Worm (Caenorhabditis elegans): ENCODE measurements around the gene tbc-17.
"Not testable (repeated sequence)": the region's sequence is repeated elsewhere in the genome, so short reads cannot be mapped to it uniquely, and the experiment has no call there.

The tbc-17 gene

DNA sequence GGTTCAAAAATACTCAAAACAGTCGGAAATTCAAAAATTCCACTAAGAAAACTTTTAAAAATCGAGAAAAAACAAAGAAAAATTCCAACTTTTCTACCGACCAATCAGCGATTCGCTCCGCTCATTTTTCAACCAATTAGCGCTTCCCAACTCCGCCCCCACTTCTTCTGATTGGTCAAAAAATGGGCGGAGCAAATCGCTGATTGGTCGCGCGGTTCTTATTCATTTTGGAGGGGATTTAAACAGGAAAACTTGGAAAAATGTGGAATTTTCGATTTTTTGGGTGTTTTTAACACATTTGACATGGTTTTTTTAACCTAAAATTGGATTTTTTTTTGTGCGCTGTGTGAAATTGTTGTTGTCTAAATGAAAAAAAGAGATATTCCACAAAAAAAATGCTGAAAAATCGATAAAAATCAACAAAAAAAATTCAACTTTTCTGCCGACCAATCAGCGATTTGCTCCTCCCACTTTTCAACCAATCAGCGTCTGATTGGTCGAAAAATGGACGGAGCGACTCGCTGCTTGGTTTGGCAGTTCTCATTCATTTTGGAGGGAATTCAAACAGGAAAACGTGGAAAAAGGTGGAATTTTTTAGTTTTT lies 28.6 kb downstream of the tbc-17 start:
- TF ChIP-seq him-1 (tag; optimal IDR thresholded peaks at IDR 0.05) (no peak), W03F9.2 (tag; optimal IDR thresholded peaks at IDR 0.05) (no peak), dao-5 (tag; optimal IDR thresholded peaks at IDR 0.05) (no peak)

DNA sequence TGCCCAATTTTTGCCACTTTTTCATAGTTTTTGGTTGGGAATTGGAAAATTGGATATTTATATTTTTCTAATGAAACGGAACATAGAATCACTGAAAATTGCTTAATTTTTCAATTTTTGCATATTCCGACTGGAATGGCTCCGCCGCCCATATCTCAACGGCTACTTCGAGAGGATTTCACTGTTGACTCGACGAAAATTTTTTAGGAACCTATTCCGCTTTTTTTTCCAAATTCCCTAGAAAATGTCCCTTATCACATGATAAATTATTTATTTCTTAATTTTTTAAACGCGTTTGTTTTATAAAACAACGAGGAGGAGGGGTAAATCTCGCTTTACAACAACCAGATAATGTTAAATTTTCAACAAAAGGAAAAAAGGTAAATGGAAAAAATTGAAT lies 32.5 kb downstream of the tbc-17 start:
- no peak for TF ChIP-seq him-1 (tag; optimal IDR thresholded peaks at IDR 0.05)
- no peak for TF ChIP-seq dao-5 (tag; optimal IDR thresholded peaks at IDR 0.05)
- no peak for TF ChIP-seq W03F9.2 (tag; optimal IDR thresholded peaks at IDR 0.05)

DNA sequence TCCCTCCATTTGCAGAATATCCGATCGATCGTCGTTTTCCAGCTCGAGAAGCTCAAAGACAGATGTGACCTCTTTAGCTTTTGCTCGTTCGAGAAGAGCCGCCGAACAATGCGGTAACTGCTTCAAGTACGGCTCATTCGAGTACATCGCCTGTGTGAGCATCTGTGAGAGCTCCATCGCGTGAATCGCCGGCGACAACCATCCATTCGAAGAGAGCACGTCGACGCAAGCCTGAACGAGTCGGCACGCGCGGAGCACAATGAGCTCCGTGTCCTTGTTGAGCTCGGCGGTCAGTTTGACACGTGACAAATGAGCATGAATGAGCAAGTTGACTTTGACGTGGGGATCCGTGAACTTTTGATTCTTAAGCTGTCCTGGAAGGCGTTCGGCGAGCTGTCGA lies 33.7 kb downstream of the tbc-17 start:
- TF ChIP-seq dao-5 (tag; optimal IDR thresholded peaks at IDR 0.05) (no peak), W03F9.2 (tag; optimal IDR thresholded peaks at IDR 0.05) (no peak), him-1 (tag; optimal IDR thresholded peaks at IDR 0.05) (no peak)

DNA sequence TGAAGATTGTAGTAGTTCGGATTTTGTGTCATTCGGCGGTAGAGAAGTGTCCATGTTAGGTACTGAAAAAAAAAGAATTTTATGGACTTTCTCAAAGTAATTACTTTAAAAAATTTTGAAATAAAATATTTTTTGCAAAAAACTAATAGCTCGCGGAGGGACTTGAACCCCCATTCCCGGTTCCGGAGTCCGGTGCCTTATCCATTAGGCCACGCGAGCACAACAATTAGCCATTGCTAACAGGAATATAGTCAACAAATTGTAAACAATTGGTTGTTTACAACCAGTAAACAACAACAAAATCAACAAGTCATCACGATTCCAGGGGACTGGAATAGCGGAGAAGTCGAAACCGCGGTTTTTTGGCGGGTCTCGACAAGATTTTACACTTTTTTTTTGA lies 34.4 kb downstream of the tbc-17 start:
- TF ChIP-seq him-1 (tag; optimal IDR thresholded peaks at IDR 0.05) (no peak), dao-5 (tag; optimal IDR thresholded peaks at IDR 0.05) (no peak), W03F9.2 (tag; optimal IDR thresholded peaks at IDR 0.05) (no peak)

DNA sequence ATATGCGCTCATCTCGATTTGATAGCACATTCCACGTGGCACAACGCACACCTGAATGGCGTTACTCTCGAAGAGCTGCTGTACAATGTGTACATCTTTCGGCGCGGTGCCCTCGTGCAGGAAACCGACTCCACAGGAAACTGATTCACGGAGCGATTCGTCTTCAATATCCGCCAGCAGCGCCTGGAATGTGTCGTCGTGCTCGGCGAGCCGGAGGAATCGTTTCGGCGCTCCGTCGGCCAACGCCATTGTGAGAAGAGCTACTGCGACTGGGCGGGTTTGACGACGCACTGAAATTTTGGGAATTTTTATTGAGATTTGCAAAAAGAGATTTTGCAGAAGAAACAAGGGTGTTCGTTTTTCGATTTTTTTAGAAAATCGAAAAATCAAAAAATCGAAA lies 35.7 kb downstream of the tbc-17 start:
- TF ChIP-seq him-1 (tag; optimal IDR thresholded peaks at IDR 0.05) (no peak), dao-5 (tag; optimal IDR thresholded peaks at IDR 0.05) (no peak), W03F9.2 (tag; optimal IDR thresholded peaks at IDR 0.05) (no peak)

DNA sequence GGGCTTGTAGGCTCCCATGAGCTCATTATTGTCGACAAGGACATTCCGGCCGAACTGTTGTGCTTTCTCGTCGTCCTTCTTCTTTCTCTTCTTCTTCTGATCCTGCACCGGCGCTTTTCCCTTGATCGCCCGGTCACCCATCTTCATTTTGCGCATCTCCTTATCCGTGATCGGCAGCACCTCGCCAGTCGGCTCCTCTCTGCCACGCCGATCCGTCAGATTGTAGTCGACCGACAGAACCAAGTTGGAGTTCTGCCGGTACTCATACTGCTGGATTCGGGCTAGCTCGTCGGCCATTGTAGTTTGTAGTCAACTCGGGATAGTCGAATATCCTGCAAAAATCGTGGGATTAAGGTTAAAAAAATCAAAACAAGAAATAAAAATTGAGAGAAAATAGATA lies 42.4 kb downstream of the tbc-17 start, which contains the start of gene snrp-200:
TSS of gene snrp-200 (minus strand) at position 332 of the 400 bp plus-strand sequence.
- TF ChIP-seq dao-5 (tag; optimal IDR thresholded peaks at IDR 0.05) (no peak), him-1 (tag; optimal IDR thresholded peaks at IDR 0.05) (no peak), W03F9.2 (tag; optimal IDR thresholded peaks at IDR 0.05) (no peak)

DNA sequence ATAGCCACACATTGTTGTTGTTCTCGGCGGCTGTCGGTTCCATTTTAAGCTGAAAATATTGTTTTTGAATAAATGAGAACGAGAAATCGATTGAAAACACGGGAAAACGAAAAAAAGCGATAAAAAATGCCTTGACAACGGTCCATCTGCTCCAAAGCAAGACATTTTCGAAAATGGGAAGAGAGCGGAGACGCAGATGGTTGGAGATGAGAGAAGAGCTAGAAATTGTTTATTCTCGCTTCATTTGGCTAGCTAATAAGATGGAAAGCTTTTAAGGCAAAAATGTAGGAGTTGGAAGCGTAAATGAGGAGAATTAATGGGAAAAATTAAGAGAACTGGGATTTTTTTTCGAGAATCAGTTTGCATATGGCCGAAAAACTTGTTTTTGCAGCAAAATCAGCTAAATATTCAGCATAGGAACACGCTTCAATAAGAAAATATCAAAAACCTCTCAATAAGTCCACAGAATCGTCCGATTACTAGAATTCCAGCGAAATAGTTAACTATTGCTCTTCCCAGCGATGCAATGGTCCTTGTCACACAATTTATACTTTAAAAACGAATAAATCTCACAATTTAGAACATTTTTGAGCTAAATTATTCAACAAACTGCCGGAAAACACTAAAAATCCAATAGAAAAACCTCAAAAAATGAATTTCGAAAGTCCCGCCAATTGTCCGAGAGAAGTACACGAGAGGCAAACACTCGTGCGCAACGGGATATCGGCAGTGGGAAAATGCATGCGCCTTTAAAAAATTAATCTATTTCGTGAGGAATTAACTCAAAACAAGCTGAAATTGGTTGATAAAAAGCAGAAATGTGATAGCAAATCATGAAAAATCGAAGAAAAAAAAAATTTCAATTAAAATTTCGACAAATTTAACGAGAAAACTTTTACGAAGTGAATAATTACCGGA lies 44.3 kb downstream of the tbc-17 start, which contains the start of gene pisy-1:
TSS of gene pisy-1 (minus strand) at position 51 of the 918 bp plus-strand sequence.
- TF ChIP-seq W03F9.2 (tag; optimal IDR thresholded peaks at IDR 0.05): no peak
- no peak for TF ChIP-seq dao-5 (tag; optimal IDR thresholded peaks at IDR 0.05)
- TF ChIP-seq him-1 (tag; optimal IDR thresholded peaks at IDR 0.05): no peak

DNA sequence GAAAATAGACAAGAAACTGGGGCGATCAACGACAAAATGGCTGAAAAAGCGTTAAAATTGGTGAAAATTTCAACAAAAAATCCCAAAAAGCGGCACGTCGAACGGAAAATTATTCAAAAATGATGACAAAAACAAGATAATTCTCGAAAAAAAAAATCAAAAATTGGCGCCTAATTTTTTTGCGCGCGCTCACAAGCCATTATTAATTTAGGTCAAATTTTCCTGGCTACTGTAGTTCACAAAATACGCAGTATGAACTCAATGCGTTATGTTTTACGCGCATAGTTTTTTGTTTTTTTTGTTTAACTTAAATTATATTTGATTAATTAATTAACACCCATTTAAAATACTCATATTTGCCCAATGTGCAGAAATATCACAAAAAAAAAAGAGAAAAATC lies 45.1 kb downstream of the tbc-17 start:
- TF ChIP-seq dao-5 (tag; optimal IDR thresholded peaks at IDR 0.05): no peak

DNA sequence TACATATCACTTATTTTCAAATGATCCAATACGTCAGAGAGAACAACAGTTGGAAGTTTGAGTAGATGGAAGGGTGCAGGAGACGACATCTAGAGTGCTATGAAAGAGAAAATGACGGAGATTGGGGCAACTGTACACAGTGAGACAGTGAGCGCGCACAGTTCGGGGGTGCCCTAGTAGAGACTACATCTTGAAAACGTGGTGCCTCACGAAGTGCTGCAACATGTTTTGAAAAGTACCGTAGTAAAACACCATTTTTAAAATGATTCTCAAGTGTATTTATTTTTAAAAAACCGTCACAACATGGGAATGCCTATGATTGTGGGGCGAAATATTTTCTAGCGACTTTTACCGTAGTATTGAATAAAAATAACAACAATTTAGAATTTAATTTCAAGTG lies 59.5 kb downstream of the tbc-17 start, which contains the start of gene Y46G5A.39:
TSS of gene Y46G5A.39 (minus strand) at position 101 of the 400 bp plus-strand sequence.
- not testable (repeated sequence) for TF ChIP-seq W03F9.2, him-1, dao-5 (tag; optimal IDR thresholded peaks at IDR 0.05)

DNA sequence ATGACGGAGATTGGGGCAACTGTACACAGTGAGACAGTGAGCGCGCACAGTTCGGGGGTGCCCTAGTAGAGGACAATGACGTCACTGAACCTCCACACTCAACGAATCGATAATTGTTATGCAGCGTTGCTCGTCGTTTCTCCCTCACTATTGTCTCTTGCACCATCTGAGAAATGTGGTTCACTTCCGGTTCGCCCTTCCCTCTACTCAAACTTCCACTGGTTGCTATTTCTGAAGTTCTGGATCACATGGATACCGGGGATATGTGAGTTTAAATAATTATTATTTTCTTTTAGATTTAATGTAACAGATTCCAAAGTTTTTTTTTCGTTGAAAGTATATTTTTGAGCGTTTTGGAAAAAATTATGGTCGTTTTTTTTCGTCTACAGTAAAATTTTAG lies 62.0 kb downstream of the tbc-17 start, which contains the start of the genes Y46G5A.7 and Y46G5A.8:
TSS of gene Y46G5A.7 (minus strand) at position 153 of the 400 bp plus-strand sequence.
TSS of gene Y46G5A.8 (plus strand) at position 159 of the 400 bp plus-strand sequence.
- no peak for TF ChIP-seq him-1 (tag; optimal IDR thresholded peaks at IDR 0.05)
- TF ChIP-seq dao-5 (tag; optimal IDR thresholded peaks at IDR 0.05): no peak
- TF ChIP-seq W03F9.2 (tag; optimal IDR thresholded peaks at IDR 0.05): no peak

DNA sequence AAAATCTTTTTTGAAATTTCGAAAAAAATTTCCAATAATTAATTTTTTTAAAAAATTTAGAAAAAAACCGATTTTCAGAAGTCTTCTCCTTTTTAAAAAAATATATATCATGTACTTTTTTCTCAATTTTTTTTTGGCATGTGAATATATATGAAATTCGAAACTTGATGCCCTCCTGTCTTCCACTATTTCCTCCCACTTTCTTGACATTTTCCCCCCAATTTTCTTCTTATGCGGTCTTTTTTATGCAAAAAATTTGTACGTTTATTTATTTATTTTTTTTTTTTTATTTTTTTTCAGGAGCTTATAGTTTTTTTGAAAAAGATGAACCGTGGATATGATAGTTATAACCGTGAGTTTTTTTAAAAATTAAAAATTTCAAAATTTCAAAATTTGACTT lies 66.3 kb downstream of the tbc-17 start, which contains the start of gene cnp-2:
TSS of gene cnp-2 (plus strand) at position 301 of the 400 bp plus-strand sequence.
- no peak for TF ChIP-seq W03F9.2 (tag; optimal IDR thresholded peaks at IDR 0.05)
- no peak for TF ChIP-seq dao-5 (tag; optimal IDR thresholded peaks at IDR 0.05)
- no peak for TF ChIP-seq him-1 (tag; optimal IDR thresholded peaks at IDR 0.05)

DNA sequence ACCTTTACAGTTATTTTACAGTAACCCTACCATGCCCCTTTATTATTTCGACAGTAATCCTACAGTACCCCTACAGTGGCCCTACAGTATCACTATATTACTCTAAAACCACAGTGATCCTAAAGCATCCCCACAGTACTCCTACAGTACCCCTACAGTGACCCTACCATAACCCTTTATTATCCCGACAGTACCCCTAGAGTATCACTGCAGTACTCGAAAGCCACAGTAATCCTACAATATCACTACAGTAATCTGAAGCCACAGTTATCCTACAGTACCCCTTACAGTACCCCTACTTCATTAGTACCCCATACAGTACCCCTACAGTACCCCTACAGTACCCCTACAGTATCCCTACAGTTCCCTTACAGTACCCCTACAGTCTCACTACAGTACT lies 70.3 kb downstream of the tbc-17 start:
- no peak for TF ChIP-seq W03F9.2 (tag; optimal IDR thresholded peaks at IDR 0.05)
- no peak for TF ChIP-seq him-1 (tag; optimal IDR thresholded peaks at IDR 0.05)
- no peak for TF ChIP-seq dao-5 (tag; optimal IDR thresholded peaks at IDR 0.05)

DNA sequence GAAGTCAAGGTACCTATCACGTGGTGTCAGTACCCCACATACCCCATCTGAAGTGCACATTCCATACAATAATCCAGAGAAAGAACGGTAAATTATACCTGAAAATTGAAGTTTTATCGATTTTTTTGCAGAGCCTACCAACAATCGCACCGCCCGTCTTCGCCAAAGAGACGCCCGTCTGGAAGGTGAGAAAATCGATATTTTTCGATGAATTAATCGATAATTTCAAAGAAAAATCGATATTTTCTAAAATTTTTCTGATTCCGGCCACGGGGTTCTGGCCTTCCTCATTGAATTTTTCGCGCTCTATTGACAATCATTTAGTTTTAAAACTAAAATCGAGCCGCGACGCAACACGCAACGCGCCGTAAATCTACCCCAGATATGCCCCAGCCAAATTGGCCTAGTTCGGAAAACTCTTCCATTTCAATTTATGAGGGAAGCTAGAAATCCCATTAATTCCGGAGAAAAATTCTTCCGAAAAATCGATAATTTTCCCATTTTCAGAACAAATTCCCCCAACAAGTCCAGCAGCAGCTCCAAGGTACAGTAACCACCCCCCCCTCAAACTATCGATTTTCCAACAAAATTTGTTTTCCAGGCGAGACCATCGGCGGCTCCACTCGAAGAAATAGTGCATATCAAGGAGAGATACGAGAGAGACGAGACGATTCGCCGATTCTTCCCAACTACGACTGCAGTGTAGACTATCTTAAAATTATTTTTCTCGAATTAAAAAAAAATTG lies 72.4 kb downstream of the tbc-17 start:
- no peak for TF ChIP-seq him-1 (tag; optimal IDR thresholded peaks at IDR 0.05)
- no peak for TF ChIP-seq dao-5 (tag; optimal IDR thresholded peaks at IDR 0.05)
- no peak for TF ChIP-seq W03F9.2 (tag; optimal IDR thresholded peaks at IDR 0.05)
